Fruit fly (Drosophila melanogaster): Measurements from ENCODE around the gene CG10366.

The CG10366 gene

DNA sequence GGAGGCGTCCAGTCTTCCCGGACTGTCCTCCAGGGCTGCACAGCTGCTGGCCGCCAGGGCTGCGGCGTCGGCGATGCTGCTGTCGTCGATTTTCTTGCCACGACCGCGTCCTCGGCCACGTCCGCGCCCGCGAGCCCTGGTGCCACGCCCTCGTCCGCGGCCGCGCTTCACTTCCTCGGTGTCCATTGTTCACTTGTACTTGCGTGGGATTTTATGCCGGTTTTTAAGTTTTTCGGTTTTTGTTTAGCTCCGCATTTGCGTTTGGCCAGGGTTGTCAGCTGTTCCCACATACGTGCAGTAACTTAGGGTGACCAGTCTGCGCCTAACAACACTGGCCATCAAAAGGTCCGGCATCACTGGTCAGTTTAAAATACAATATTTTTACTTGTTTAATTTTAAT lies 1.9 kb upstream of the CG10366 start, which contains the start of gene Hakai (continued):
- TF ChIP-seq CG14441 (GFP tag; IDR thresholded peaks at IDR 0.05), result peak; percentile 58; the same call in 1 of the 2 replicates
- no peak for TF ChIP-seq oc (tag; optimal IDR thresholded peaks at IDR 0.05)
- TF ChIP-seq CG15269 (tag; optimal IDR thresholded peaks at IDR 0.05), result peak; percentile 56
- TF ChIP-seq gcm2 (GFP tag; optimal IDR thresholded peaks at IDR 0.05), result no peak
- TF ChIP-seq CG6765 (GFP tag; optimal IDR thresholded peaks at IDR 0.05), result no peak
- TF ChIP-seq Lhr (GFP tag; optimal IDR thresholded peaks at IDR 0.05), result peak; percentile 70
- no peak for TF ChIP-seq Nf-YA (GFP tag; IDR thresholded peaks at IDR 0.05)
- TF ChIP-seq CG11696 (GFP tag; IDR thresholded peaks at IDR 0.05), result no peak
- peak; percentile 30 for TF ChIP-seq Hr3 (GFP tag; optimal IDR thresholded peaks at IDR 0.05)
- TF ChIP-seq Oaz (GFP tag; IDR thresholded peaks at IDR 0.05), result 0 out of 2 replicates have a peak, but pooled peaks have one; percentile 9
- 0 out of 3 replicates have a peak, but pooled peaks have one; percentile 25 for TF ChIP-seq hb (GFP tag; IDR thresholded peaks at IDR 0.05; ENCODE audit: partially characterized antibody)
- TF ChIP-seq CG31365 (tag; optimal IDR thresholded peaks at IDR 0.05), result no peak
- TF ChIP-seq pros (GFP tag; optimal IDR thresholded peaks at IDR 0.05), result no peak
- TF ChIP-seq CG8359 (GFP tag; optimal IDR thresholded peaks at IDR 0.05; ENCODE audit: borderline replicate concordance), result no peak
- peak; percentile 67 for TF ChIP-seq zfh2 (GFP tag; optimal IDR thresholded peaks at IDR 0.05)
- peak; percentile 65 for TF ChIP-seq Dip3 (GFP tag; optimal IDR thresholded peaks at IDR 0.05)
- no peak for TF ChIP-seq ash1 (GFP tag; optimal IDR thresholded peaks at IDR 0.05)
- peak; percentile 59 for TF ChIP-seq lab (GFP tag; optimal IDR thresholded peaks at IDR 0.05)
- peak; percentile 77 for TF ChIP-seq CG13624 (GFP tag; optimal IDR thresholded peaks at IDR 0.05)
- TF ChIP-seq fd102C (GFP tag; optimal IDR thresholded peaks at IDR 0.05), result no peak
- peak; percentile 42 for TF ChIP-seq CG7271 (tag; optimal IDR thresholded peaks at IDR 0.05)
- peak; percentile 56 for TF ChIP-seq CG8944 (GFP tag; optimal IDR thresholded peaks at IDR 0.05)
- peak; percentile 50 for TF ChIP-seq CG13123 (GFP tag; optimal IDR thresholded peaks at IDR 0.05)
- TF ChIP-seq Dip2 (GFP tag; IDR thresholded peaks at IDR 0.05), result no peak
- no peak for TF ChIP-seq CG4854 (GFP tag; optimal IDR thresholded peaks at IDR 0.05)
- TF ChIP-seq gsb-n (tag; optimal IDR thresholded peaks at IDR 0.05), result peak; percentile 28
- no peak for TF ChIP-seq jing (GFP tag; optimal IDR thresholded peaks at IDR 0.05)
- TF ChIP-seq sqz (GFP tag; optimal IDR thresholded peaks at IDR 0.05), result no peak
- TF ChIP-seq zfh1 (GFP tag; IDR thresholded peaks at IDR 0.05), result peak; percentile 68; the same call in 2 of the 3 replicates
- peak; percentile 77 for TF ChIP-seq pum (GFP tag; optimal IDR thresholded peaks at IDR 0.05)
- peak; percentile 65 for TF ChIP-seq CG8290 (GFP tag; optimal IDR thresholded peaks at IDR 0.05)
- peak; percentile 5 to 54 for TF ChIP-seq CG8290 (tag; optimal IDR thresholded peaks at IDR 0.05)
- TF ChIP-seq CG7357 (GFP tag; IDR thresholded peaks at IDR 0.05), result peak; percentile 35; the same call in 1 of the 3 replicates
- TF ChIP-seq Mad (GFP tag; optimal IDR thresholded peaks at IDR 0.05), result peak; percentile 49
- peak; percentile 70 for TF ChIP-seq pnt (GFP tag; optimal IDR thresholded peaks at IDR 0.05)

- TF ChIP-seq CG13894 (tag; optimal IDR thresholded peaks at IDR 0.05) (peak; percentile 62), CG9932 (GFP tag; IDR thresholded peaks at IDR 0.05) (peak; percentile 69), sens-2 (GFP tag; IDR thresholded peaks at IDR 0.05) (no peak), CG1792 (GFP tag; optimal IDR thresholded peaks at IDR 0.05) (peak; percentile 35), CG11456 (GFP tag; IDR thresholded peaks at IDR 0.05) (peak; percentile 69; the same call in 2 of the 3 replicates), org-1 (GFP tag; optimal IDR thresholded peaks at IDR 0.05) (peak; percentile 33), CG16779 (GFP tag; IDR thresholded peaks at IDR 0.05) (no peak), CTCF (GFP tag; optimal IDR thresholded peaks at IDR 0.05) (no peak), sr (GFP tag; IDR thresholded peaks at IDR 0.05) (no peak), bowl (GFP tag; IDR thresholded peaks at IDR 0.05) (no peak), CG11696 (GFP tag; IDR thresholded peaks at IDR 0.05) (no peak), CG8944 (GFP tag; optimal IDR thresholded peaks at IDR 0.05) (peak; percentile 56), lab (GFP tag; optimal IDR thresholded peaks at IDR 0.05) (peak; percentile 79), HmgZ (tag; optimal IDR thresholded peaks at IDR 0.05) (peak; percentile 85), CG15011 (GFP tag; optimal IDR thresholded peaks at IDR 0.05) (no peak), Jarid2 (GFP tag; optimal IDR thresholded peaks at IDR 0.05) (no peak), Fer3 (tag; optimal IDR thresholded peaks at IDR 0.05) (peak; percentile 38), repo (GFP tag; optimal IDR thresholded peaks at IDR 0.05) (peak; percentile 11), lbe (GFP tag; optimal IDR thresholded peaks at IDR 0.05) (no peak)
These were observed 2.6 kb downstream of the CG10366 start, which contains the start of gene Lar for dm6 chr2L:19586436-19587333. Gene Lar, plus strand, starts transcription at chr2L:19586623.

Data from whole organism, embryonic.